Fruit fly (Drosophila melanogaster) S2 (cell line): ENCODE measurements around the gene Hex-t1.

ENCODE experiments used
- CG8478 ChIP-seq: fragments of >200 bp; optimal IDR thresholded peaks from 2 replicates; lab custom pipeline; 2018
- CTCF ChIP-seq, 2 experiments: fragments of >200 bp; optimal IDR thresholded peaks; 2 replicates each; lab custom pipeline; 2018

Hex-t1 gene

DNA sequence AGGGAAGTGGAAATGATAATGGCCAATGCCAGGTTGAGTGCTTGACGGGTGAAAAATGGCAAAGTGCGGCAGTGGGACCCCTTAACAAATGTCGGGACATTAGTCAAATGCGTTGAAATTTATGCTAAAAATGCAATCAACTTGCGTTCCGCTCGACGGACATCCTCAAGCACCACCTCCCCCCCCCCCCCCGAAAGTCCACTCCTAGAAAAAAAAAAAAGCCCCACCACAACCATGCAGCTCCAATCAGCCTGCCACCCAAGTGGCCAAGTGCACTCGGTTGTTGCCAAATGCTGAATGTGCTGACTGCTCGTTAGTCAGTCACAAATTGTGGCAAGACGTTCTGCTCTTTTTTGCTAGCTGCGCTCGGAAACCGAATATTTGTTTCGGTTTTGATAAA is 29.8 kb downstream of the Hex-t1 start:
- TF ChIP-seq CG8478 (lab: Kevin White, UChicago) (no peak), CTCF (optimal IDR thresholded peaks at IDR 0.05; lab: Kevin White, UChicago) (no peak)

DNA sequence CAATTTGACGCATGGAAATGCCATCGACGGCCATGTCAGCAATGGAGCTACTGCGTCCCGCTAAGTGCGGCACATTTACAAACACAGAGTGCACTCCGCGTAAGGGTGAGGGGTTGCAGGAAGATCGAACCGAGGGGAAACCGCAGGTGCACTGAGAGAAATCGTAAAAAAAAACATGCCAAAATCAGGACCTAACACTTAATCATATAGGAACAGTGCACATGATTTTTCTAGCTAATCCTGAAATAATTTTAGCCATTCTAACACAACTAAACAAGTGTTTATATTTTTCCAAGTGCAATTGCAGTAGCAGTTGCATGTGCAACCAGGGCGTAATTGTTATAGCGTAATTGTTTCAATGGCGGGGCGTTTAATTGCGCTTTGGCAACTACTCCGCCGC is 30.3 kb downstream of the Hex-t1 start:
- TF ChIP-seq CTCF (optimal IDR thresholded peaks at IDR 0.05; lab: Kevin White, UChicago), result no peak
- no peak for TF ChIP-seq CG8478 (lab: Kevin White, UChicago)

DNA sequence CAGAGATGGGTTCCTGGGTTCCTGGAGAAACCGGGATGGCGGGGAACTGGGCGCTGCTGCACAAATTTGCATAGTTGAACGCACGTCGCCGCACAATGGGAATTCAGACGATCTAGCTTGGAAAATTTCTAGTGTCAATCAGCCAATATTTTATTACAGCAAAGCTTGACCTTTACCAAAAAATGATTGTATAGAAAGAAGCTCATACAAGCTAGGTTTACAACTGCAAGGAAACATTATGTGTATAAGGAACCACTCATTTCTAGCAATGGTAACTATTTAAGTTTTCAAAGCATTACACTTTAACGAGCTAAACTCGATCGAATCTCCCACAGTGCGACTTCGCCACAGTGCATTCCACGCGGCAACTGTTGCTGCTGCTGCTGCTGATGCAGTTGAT is 31.5 kb downstream of the Hex-t1 start:
- TF ChIP-seq CTCF (optimal IDR thresholded peaks at IDR 0.05; lab: Kevin White, UChicago) (no peak), CG8478 (lab: Kevin White, UChicago) (no peak)

DNA sequence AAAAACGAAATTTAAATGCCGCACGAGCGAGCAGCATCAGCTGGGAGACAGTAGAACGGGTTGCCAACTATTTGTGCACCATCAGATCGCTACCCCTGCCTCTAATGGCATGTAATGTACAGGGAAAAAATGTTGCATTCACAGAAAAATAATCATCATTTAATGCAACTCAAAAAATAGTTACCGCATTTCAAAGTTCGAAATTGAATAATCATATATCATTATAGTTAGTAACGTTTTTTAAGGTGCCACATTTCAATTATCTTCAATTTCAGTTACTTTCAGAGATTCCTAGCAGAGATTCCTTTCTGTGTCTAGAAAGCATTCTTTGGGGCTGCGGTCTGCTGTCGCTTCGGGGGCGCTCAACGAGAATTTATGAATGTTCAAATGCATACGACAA is 32.4 kb downstream of the Hex-t1 start:
- TF ChIP-seq CTCF (optimal IDR thresholded peaks at IDR 0.05; lab: Kevin White, UChicago), result no peak
- TF ChIP-seq CG8478 (lab: Kevin White, UChicago), result no peak

DNA sequence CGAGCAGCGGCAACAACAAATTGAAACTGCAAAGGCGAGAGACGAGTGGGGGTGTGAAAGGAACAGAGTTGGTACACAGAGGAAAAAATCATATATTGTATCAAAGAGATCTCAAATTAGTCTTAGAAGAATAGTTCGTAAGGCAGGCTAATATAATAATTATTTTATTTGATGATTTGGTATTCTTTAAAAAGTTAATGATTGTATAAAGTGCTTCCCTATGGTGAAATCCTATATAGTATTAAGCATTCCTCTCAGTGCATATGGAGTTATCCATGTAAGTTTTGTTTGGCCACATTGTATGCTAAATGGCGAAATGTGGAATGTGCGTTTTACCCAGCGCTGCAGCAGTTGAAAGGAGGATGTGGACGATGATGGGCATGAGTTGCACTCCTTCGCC is 34.8 kb downstream of the Hex-t1 start:
- TF ChIP-seq CTCF (optimal IDR thresholded peaks at IDR 0.05; lab: Kevin White, UChicago) (no peak), CG8478 (lab: Kevin White, UChicago) (no peak)

DNA sequence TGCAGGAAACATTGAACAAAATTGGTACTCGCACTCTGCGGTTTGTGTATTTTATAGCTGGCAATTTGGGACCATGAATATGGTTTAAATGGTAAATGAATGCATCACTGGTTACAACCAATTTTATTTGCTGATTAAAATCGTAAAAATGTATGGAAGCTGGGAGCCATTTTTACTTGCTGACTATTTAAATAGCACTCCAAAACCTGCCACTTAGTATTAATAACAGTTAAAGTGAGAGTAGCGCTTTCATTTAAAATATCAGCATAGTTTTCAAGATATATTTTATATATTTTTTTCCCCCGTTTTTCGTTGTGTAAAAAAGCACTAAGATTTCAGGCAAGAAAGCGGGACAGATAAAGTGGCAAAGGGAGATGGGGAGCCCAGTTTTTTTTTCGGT is 35.6 kb downstream of the Hex-t1 start:
- TF ChIP-seq CG8478 (lab: Kevin White, UChicago) (no peak), CTCF (optimal IDR thresholded peaks at IDR 0.05; lab: Kevin White, UChicago) (no peak)

DNA sequence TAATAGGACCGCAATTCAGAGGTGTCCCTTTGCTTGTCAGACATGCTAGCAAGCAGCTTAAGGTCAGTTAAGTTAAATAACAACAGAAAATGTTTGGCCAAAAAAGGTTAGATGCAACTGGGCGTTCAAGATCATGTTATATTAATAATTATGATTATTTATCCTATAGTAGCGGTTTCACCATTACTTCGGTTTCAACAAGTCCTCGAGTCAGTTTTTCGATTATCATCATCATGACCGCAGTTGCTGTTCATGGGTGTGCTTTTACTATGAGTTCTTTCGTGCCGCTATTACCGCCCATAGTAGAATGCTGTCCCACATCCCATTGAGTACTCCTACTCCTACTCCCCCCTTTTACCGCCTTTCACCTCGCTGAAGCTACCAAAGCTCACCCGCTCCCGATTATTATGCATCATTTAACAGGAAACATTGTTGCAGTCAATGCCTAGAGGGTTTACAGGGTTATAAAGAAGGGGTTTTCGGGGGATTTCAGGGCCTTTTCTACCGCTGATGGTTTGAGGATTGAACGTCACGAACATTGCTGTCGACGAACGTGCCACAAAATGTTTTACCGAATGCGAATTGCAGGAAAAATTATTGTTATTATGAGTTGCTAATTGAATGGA is 36.5 kb downstream of the Hex-t1 start:
- TF ChIP-seq CG8478 (lab: Kevin White, UChicago), result no peak
- TF ChIP-seq CTCF (optimal IDR thresholded peaks at IDR 0.05; lab: Kevin White, UChicago), result no peak

DNA sequence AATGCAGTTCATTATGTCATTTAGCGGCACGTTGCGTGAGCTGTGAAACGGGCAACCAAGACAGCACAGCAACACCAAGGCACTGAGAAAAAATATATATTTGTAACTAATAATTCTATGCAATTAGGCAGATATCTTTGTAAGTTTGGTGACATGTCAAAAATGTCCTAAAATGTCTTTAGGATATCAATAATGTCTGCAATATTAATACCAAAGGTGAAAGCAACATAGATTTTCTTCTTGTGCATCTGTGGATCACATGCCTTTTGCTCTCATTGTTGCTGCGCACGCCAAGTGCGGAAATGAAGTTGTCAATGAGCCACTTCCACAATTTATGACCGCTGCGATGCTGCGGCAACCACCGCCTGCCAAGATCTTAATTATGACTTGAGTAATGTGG is 40.6 kb downstream of the Hex-t1 start:
- TF ChIP-seq CG8478 (lab: Kevin White, UChicago), result no peak
- TF ChIP-seq CTCF (optimal IDR thresholded peaks at IDR 0.05; lab: Kevin White, UChicago), result no peak

DNA sequence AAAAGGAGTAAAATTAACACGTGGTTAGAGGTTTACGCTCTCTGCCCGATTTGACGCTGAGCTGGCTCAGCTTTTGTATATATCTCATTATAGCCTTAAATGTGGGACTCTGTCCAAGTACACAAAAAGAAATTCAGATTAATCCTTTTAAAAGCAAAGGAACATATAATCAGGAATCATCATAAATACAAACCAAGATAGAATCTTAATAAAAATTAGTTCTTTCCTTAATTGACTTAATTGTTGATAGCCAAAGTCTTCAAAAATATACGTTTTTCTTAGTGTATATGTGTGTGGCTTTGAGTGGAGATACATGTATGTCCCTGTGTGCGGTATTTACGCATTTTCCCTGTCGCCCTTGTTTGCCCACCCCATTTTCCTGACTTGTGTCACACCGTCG is 45.4 kb downstream of the Hex-t1 start:
- TF ChIP-seq CG8478 (lab: Kevin White, UChicago), result no peak
- TF ChIP-seq CTCF (optimal IDR thresholded peaks at IDR 0.05; lab: Kevin White, UChicago), result no peak

DNA sequence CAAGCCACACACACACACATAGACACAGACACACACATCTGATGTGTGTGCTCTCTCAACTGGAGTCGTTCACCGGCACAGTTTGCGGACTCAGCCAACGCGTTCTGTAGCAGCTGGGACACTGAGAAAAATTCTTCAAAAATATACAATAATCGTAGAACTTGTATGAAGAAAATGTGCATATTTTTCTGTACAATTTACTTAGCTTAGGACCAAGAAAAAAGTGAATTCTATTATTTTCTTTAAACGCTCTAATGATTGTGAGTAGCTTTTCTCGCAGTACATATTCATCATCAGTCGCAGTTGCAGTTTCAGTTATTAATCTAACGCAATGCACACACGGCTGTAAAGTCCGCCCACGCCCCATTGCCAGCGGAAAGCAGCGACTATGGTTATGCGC is 47.5 kb downstream of the Hex-t1 start:
- TF ChIP-seq CG8478 (lab: Kevin White, UChicago), result no peak
- no peak for TF ChIP-seq CTCF (optimal IDR thresholded peaks at IDR 0.05; lab: Kevin White, UChicago)

DNA sequence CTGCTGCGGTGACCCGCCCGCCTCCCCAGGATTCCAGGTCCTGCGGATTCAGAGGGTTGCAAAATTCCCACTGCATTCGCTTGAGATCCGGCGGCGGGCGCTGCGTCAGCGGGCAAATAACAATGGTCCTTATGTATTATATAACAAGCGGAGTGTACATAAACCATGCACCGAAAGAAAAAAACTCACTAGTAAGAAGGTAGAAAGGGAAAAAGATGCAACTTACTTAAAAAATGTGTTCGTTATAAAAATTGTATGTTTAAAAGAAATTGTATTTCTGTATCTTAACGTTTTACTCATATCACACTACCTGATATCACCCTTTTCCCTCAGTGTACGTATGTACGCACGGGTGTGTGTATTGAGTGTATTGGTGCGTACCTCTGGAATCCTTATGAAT is 50.3 kb downstream of the Hex-t1 start:
- TF ChIP-seq CG8478 (lab: Kevin White, UChicago), result no peak
